Worm (Caenorhabditis elegans): ENCODE results near the gene gnrr-7.

DNA sequence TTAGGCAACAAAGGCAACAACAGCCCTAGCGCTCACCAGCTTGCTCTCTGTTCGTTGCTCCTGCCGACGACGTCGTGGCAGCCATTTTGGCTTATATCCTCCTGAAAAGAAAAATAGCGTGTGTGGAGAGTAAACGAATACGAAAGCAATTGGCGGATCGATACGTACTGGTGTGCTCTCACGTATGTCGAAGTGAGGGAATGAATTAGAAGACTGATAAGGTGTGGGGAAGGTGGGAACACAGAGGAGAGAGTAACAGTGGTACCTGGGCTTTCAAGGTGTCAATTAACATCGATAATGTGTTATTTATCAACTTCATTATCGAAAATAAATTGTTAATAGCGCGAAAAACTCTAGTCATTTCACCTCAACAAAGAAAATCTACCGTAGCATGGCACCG lies 23.2 kb downstream of the gnrr-7 start, which contains the start of gene C34F6.5:
- no peak for TF ChIP-seq him-1 (tag; optimal IDR thresholded peaks at IDR 0.05)
- no peak for TF ChIP-seq W03F9.2 (tag; optimal IDR thresholded peaks at IDR 0.05)
